Worm (Caenorhabditis elegans) whole organism, L4 larva: Measurements from ENCODE around the gene sumv-2.

Experiments used
- D1046.2 ChIP-seq: fragments of 200-800 bp; sonication (Bioruptor generic); IDR thresholded peaks from 2 replicates; pipeline ENCODE4 v1.3.6; 2022; ENCODE audit warnings: missing genetic modification characterization, missing compliant biosample characterization
- F10B5.3 ChIP-seq: sonication (generic microtip); optimal IDR thresholded peaks from 2 replicates; lab custom pipeline; 2016; ENCODE audit warnings: mild to moderate bottlenecking, missing genetic modification characterization, missing compliant biosample characterization
- Y105C5A.15 ChIP-seq: fragments of 200-800 bp; sonication (Bioruptor generic); IDR thresholded peaks from 2 replicates; pipeline ENCODE4 v1.3.6; 2022; ENCODE audit warnings: missing genetic modification characterization, missing compliant biosample characterization
- Y75B8A.6 ChIP-seq: fragments of 200-800 bp; sonication (Bioruptor generic); IDR thresholded peaks from 2 replicates; pipeline ENCODE4 v1.3.6; 2022; ENCODE audit warnings: missing genetic modification reagents, missing genetic modification characterization, missing compliant biosample characterization
- ZK337.2 ChIP-seq: fragments of 200-800 bp; sonication (Bioruptor generic); IDR thresholded peaks from 2 replicates; pipeline ENCODE4 v1.3.6; 2022; ENCODE audit warnings: missing genetic modification reagents, missing genetic modification characterization, missing compliant biosample characterization
- ZK546.5 ChIP-seq, 2 experiments: sonication (generic microtip); optimal IDR thresholded peaks; 2 replicates each; lab custom pipeline; 2017; ENCODE audit warnings: missing biosample characterization in 2 of 2, missing genetic modification characterization in 2 of 2
- ama-1 ChIP-seq: fragments of 150-350 bp; optimal IDR thresholded peaks from 2 replicates; lab custom pipeline; 2014; ENCODE audit warnings: inconsistent platforms, mixed read lengths
- arid-1 ChIP-seq: fragments of 200-800 bp; sonication (Bioruptor generic); conservative IDR thresholded peaks from 2 replicates; pipeline ENCODE4 v1.3.6; 2022; ENCODE audit warnings: missing genetic modification reagents, missing genetic modification characterization, missing compliant biosample characterization
- attf-4 ChIP-seq: sonication (generic microtip); optimal IDR thresholded peaks from 3 replicates; lab custom pipeline; 2017; ENCODE audit warnings: missing biosample characterization, missing genetic modification characterization
- ceh-20 ChIP-seq: fragments of 200-800 bp; sonication (Bioruptor generic); IDR thresholded peaks from 2 replicates; pipeline ENCODE4 v1.3.6; 2022; ENCODE audit warnings: missing genetic modification reagents, missing genetic modification characterization, missing compliant biosample characterization
- ces-1 ChIP-seq: fragments of 150-350 bp; sonication (generic microtip); optimal IDR thresholded peaks from 4 replicates; lab custom pipeline; 2014; ENCODE audit warnings: missing biosample characterization, missing genetic modification reagents, missing genetic modification characterization
- ctbp-1 ChIP-seq: fragments of 200-800 bp; sonication (Bioruptor generic); IDR thresholded peaks from 2 replicates; pipeline ENCODE4 v1.3.6; 2022; ENCODE audit warnings: missing genetic modification reagents, missing genetic modification characterization, missing compliant biosample characterization
- daf-12 ChIP-seq: fragments of 150-350 bp; optimal IDR thresholded peaks from 2 replicates; lab custom pipeline; 2014; ENCODE audit warnings: missing biosample characterization, missing genetic modification reagents, missing genetic modification characterization
- daf-16 ChIP-seq, 3 experiments: sonication (generic microtip); optimal IDR thresholded peaks; 2 replicates each; lab custom pipeline; 2016 to 2017; ENCODE audit warnings: missing genetic modification characterization in 3 of 3, missing genetic modification reagents in 3 of 3, mild to moderate bottlenecking in 2 of 3, missing compliant biosample characterization in 2 of 3, missing biosample characterization in 1 of 3, moderate library complexity in 1 of 3
- daf-8 ChIP-seq: fragments of 200-800 bp; sonication (Bioruptor generic); IDR thresholded peaks from 2 replicates; pipeline ENCODE4 v1.3.6; 2022; ENCODE audit warnings: missing genetic modification characterization, missing compliant biosample characterization
- dmd-8 ChIP-seq: fragments of 200-800 bp; sonication (Bioruptor generic); IDR thresholded peaks from 2 replicates; pipeline ENCODE4 v1.3.6; 2022; ENCODE audit warnings: missing genetic modification characterization, missing compliant biosample characterization
- dpl-1 ChIP-seq: fragments of 150-350 bp; optimal IDR thresholded peaks from 2 replicates; lab custom pipeline; 2014; ENCODE audit warnings: missing biosample characterization, missing genetic modification reagents, missing genetic modification characterization
- duxl-1 ChIP-seq: sonication (generic microtip); optimal IDR thresholded peaks from 2 replicates; lab custom pipeline; 2016; ENCODE audit warnings: mild to moderate bottlenecking, missing genetic modification characterization, moderate library complexity, missing compliant biosample characterization; ENCODE audit not compliant: poor library complexity
- hlh-30 ChIP-seq: sonication (generic microtip); optimal IDR thresholded peaks from 2 replicates; lab custom pipeline; 2017; ENCODE audit warnings: antibody characterized with exemption, mild to moderate bottlenecking, missing genetic modification characterization, missing compliant biosample characterization; ENCODE audit not compliant: insufficient read depth
- hmg-1.1 ChIP-seq: fragments of 200-800 bp; sonication (Bioruptor generic); IDR thresholded peaks from 2 replicates; pipeline ENCODE4 v1.3.6; 2022; ENCODE audit warnings: missing genetic modification reagents, missing genetic modification characterization, missing compliant biosample characterization
- lin-15B ChIP-seq: fragments of 150-350 bp; sonication (generic microtip); optimal IDR thresholded peaks from 3 replicates; lab custom pipeline; 2014; ENCODE audit warnings: missing biosample characterization, missing genetic modification characterization
- lin-29 ChIP-seq: fragments of 200-800 bp; sonication (Bioruptor generic); IDR thresholded peaks from 2 replicates; pipeline ENCODE4 v1.3.6; 2022; ENCODE audit warnings: missing genetic modification reagents, missing genetic modification characterization, missing compliant biosample characterization
- lir-3 ChIP-seq: sonication (generic microtip); optimal IDR thresholded peaks from 2 replicates; lab custom pipeline; 2016; ENCODE audit warnings: mild to moderate bottlenecking, missing genetic modification characterization, missing compliant biosample characterization
- lsy-2 ChIP-seq, 2 experiments: fragments of 150-350 bp in 1 of 2; sonication (generic microtip) in 1 of 2; optimal IDR thresholded peaks; 2 replicates each; lab custom pipeline; 2014 to 2017; ENCODE audit warnings: missing biosample characterization in 2 of 2, missing genetic modification characterization in 2 of 2
- mdl-1 ChIP-seq, 2 experiments: fragments of 150-350 bp in 1 of 2; sonication (generic microtip) in 1 of 2; optimal IDR thresholded peaks; 2 replicates each; lab custom pipeline; 2014 to 2017; ENCODE audit warnings: missing biosample characterization in 2 of 2, missing genetic modification characterization in 2 of 2
- mes-2 ChIP-seq: sonication (generic microtip); optimal IDR thresholded peaks from 2 replicates; lab custom pipeline; 2016; ENCODE audit warnings: missing genotype, mild to moderate bottlenecking, missing genetic modification characterization, missing compliant biosample characterization; ENCODE audit not compliant: poor library complexity, severe bottlenecking
- nhr-237 ChIP-seq: sonication (generic microtip); optimal IDR thresholded peaks from 2 replicates; lab custom pipeline; 2017; ENCODE audit warnings: missing biosample characterization, missing genetic modification characterization
- nhr-28 ChIP-seq: fragments of 150-350 bp; optimal IDR thresholded peaks from 2 replicates; lab custom pipeline; 2014; ENCODE audit warnings: missing biosample characterization, missing genetic modification characterization
- nhr-41 ChIP-seq: fragments of 200-800 bp; sonication (Bioruptor generic); IDR thresholded peaks from 2 replicates; pipeline ENCODE4 v1.3.6; 2022; ENCODE audit warnings: missing genetic modification reagents, missing genetic modification characterization, missing compliant biosample characterization
- nhr-6 ChIP-seq: fragments of 150-350 bp; optimal IDR thresholded peaks from 2 replicates; lab custom pipeline; 2014; ENCODE audit warnings: missing biosample characterization, missing genetic modification characterization
- pha-4 ChIP-seq, 2 experiments: fragments of 150-350 bp in 1 of 2; fragments of 200-800 bp in 1 of 2; sonication (Bioruptor generic) in 1 of 2; IDR thresholded peaks in 1 of 2; optimal IDR thresholded peaks in 1 of 2; 2 replicates each; pipeline versions ENCODE4 v1.3.6 to Lab custom; 2014 to 2022; ENCODE audit warnings: missing genetic modification characterization in 2 of 2, missing genetic modification reagents in 2 of 2, missing biosample characterization in 1 of 2, missing compliant biosample characterization in 1 of 2
- php-3 ChIP-seq: fragments of 200-800 bp; sonication (Bioruptor generic); IDR thresholded peaks from 2 replicates; pipeline ENCODE4 v1.3.6; 2022; ENCODE audit warnings: missing genetic modification reagents, missing genetic modification characterization, missing compliant biosample characterization
- pqm-1 ChIP-seq: sonication (generic microtip); optimal IDR thresholded peaks from 2 replicates; lab custom pipeline; 2017; ENCODE audit warnings: missing biosample characterization, missing genetic modification characterization
- skn-1 ChIP-seq: fragments of 150-350 bp; optimal IDR thresholded peaks from 2 replicates; lab custom pipeline; 2014; ENCODE audit warnings: missing biosample characterization, missing genetic modification characterization
- spr-1 ChIP-seq: sonication (generic microtip); optimal IDR thresholded peaks from 2 replicates; lab custom pipeline; 2016; ENCODE audit warnings: mild to moderate bottlenecking, missing genetic modification characterization, missing compliant biosample characterization
- zfp-3 ChIP-seq: fragments of 200-800 bp; sonication (Bioruptor generic); conservative IDR thresholded peaks from 2 replicates; pipeline ENCODE4 v1.3.6; 2022; ENCODE audit warnings: missing genetic modification reagents, missing genetic modification characterization, missing compliant biosample characterization
- zip-11 ChIP-seq: fragments of 200-800 bp; sonication (Bioruptor generic); IDR thresholded peaks from 2 replicates; pipeline ENCODE4 v1.3.6; 2022; ENCODE audit warnings: missing genetic modification characterization, missing compliant biosample characterization
- ztf-11 ChIP-seq: fragments of 150-350 bp; optimal IDR thresholded peaks from 2 replicates; lab custom pipeline; 2014; ENCODE audit warnings: missing biosample characterization, missing genetic modification characterization

Gene sumv-2

ce11 chrV:4617260-4617659 is at the start of gene sumv-2:
Gene sumv-2, plus strand, starts transcription at chrV:4617560.
- TF ChIP-seq spr-1: no peak
- no peak for TF ChIP-seq ztf-11 (tag; lab: Kevin White, UChicago)
- no peak for TF ChIP-seq D1046.2 (GFP tag; lab: Robert Waterston, UW)
- TF ChIP-seq pha-4 (GFP tag; IDR thresholded peaks at IDR 0.05; lab: Robert Waterston, UW): no peak
- no peak for TF ChIP-seq pha-4 (tag; optimal IDR thresholded peaks at IDR 0.05; lab: Kevin White, UChicago)
- no peak for TF ChIP-seq attf-4 (tag; lab: Kevin White, UChicago)
- no peak for TF ChIP-seq hmg-1.1 (GFP tag; lab: Robert Waterston, UW)
- TF ChIP-seq nhr-237: no peak
- TF ChIP-seq skn-1 (tag; lab: Kevin White, UChicago): no peak
- TF ChIP-seq daf-12 (tag; lab: Kevin White, UChicago): no peak
- TF ChIP-seq ZK337.2: no peak
- TF ChIP-seq dmd-8: no peak
- no peak for TF ChIP-seq lin-29 (GFP tag; lab: Robert Waterston, UW)
- no peak for TF ChIP-seq duxl-1 (tag; lab: Kevin White, UChicago)
- TF ChIP-seq lsy-2 (tag; optimal IDR thresholded peaks at IDR 0.05; lab: Kevin White, UChicago): no peak
- TF ChIP-seq php-3 (GFP tag; lab: Robert Waterston, UW): no peak
- TF ChIP-seq, all 104 proteins: peak for 0

DNA sequence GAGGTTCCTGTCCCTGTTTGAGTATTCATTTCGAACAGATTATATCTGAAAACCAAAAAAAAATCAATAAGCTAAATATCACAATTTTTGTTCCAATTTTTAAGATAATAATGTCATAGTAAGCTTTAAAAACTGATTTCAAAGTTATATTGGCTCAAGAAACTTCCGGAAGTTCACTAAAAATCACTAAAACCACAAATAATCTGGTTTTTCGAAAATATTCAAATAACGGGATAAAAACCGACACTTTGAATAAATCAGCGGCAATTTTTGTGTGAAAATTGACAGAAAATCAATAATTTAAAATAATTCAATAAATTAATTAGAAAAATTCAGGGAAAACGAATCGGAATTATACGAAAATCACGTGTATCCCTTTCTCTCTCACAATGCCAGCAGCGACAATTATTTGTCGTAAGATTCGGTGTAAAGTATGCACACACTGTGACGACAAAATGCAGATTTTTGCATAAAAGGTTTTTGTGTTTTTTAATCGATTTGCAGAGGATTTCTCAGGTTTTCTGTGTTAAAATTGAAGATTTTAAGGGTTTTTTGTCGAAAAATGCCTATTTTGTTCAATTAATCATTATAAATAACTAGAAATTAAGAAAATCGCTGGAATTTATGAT is 47.2 kb upstream of the sumv-2 start, which contains the start of gene sut-2:
Gene sut-2 (minus strand): TSS at position 51 of the 629 bp plus-strand sequence.
- TF ChIP-seq mdl-1 (tag; optimal IDR thresholded peaks at IDR 0.05; lab: Kevin White, UChicago): peak in 1 of 2 experiments; percentile 23
- no peak for TF ChIP-seq Y105C5A.15
- TF ChIP-seq lsy-2 (tag; optimal IDR thresholded peaks at IDR 0.05; lab: Kevin White, UChicago): peak in 1 of 2 experiments; percentile 70
- no peak for TF ChIP-seq zip-11
- no peak for TF ChIP-seq lin-29 (GFP tag; lab: Robert Waterston, UW)
- peak; percentile 78 for TF ChIP-seq hlh-30 (tag; lab: Kevin White, UChicago)
- TF ChIP-seq dpl-1 (GFP tag; lab: Kevin White, UChicago): peak; percentile 20
- TF ChIP-seq mes-2 (tag; lab: Kevin White, UChicago): peak; percentile 42
- no peak for TF ChIP-seq nhr-6 (tag; lab: Kevin White, UChicago)
- peak; percentile 10 for TF ChIP-seq nhr-28

- no peak for TF ChIP-seq ZK546.5 (tag; optimal IDR thresholded peaks at IDR 0.05; lab: Kevin White, UChicago)
- TF ChIP-seq zfp-3 (GFP tag; lab: Robert Waterston, UW): no peak
- TF ChIP-seq ama-1 (lab: Kevin White, UChicago): no peak
- no peak for TF ChIP-seq arid-1 (GFP tag; lab: Robert Waterston, UW)
- TF ChIP-seq ceh-20 (GFP tag; lab: Robert Waterston, UW): no peak
- TF ChIP-seq ctbp-1 (GFP tag; lab: Robert Waterston, UW): no peak
- TF ChIP-seq ces-1 (GFP tag; lab: Kevin White, UChicago): no peak
- TF ChIP-seq daf-16 (GFP tag; optimal IDR thresholded peaks at IDR 0.05; lab: Kevin White, UChicago): no peak
- TF ChIP-seq daf-16 (tag; optimal IDR thresholded peaks at IDR 0.05; lab: Kevin White, UChicago): no peak
- TF ChIP-seq lin-29 (GFP tag; lab: Robert Waterston, UW): no peak
- no peak for TF ChIP-seq nhr-41 (GFP tag; lab: Robert Waterston, UW)
- TF ChIP-seq pqm-1 (tag; lab: Kevin White, UChicago): no peak
- no peak for TF ChIP-seq Y75B8A.6 (GFP tag; lab: Robert Waterston, UW)
- no peak for TF ChIP-seq daf-8
- TF ChIP-seq F10B5.3 (tag; lab: Kevin White, UChicago): no peak
- TF ChIP-seq lin-15B (tag; lab: Kevin White, UChicago): no peak
- TF ChIP-seq mes-2 (tag; lab: Kevin White, UChicago): no peak
- TF ChIP-seq lir-3 (tag; lab: Kevin White, UChicago): no peak
Measured at ce11 chrV:4570833-4571232, 46.5 kb upstream of the sumv-2 start, which contains the start of gene Y61A9LA.3. Gene Y61A9LA.3, plus strand, starts transcription at chrV:4571133.
